Worm (Caenorhabditis elegans) whole organism, mixed stage, embryonic: ENCODE results near the gene unc-83.

Experiments used
- mep-1 ChIP-seq: fragments of 150-350 bp; optimal IDR thresholded peaks from 2 replicates; lab custom pipeline; 2017; ENCODE audit warnings: missing biosample characterization, missing genetic modification reagents, missing genetic modification characterization, inconsistent platforms
- pha-4 ChIP-seq: fragments of 150-350 bp; optimal IDR thresholded peaks from 2 replicates; lab custom pipeline; 2018; ENCODE audit warnings: missing biosample characterization, missing genetic modification reagents, missing genetic modification characterization
- unc-62 ChIP-seq: fragments of 150-350 bp; optimal IDR thresholded peaks from 2 replicates; lab custom pipeline; 2014; ENCODE audit warnings: missing biosample characterization, missing genetic modification reagents, missing genetic modification characterization
- ztf-11 ChIP-seq: fragments of 150-350 bp; optimal IDR thresholded peaks from 2 replicates; lab custom pipeline; 2014; ENCODE audit warnings: missing biosample characterization, missing genetic modification characterization

ce11 chrV:6429870-6430339 is 35.0 kb upstream of the unc-83 start, which contains the start of gene alh-4:
- no peak for TF ChIP-seq pha-4 (tag; lab: Kevin White, UChicago)
- TF ChIP-seq mep-1, result no peak
- TF ChIP-seq unc-62 (GFP tag; lab: Kevin White, UChicago), result no peak
- no peak for TF ChIP-seq ztf-11 (tag; lab: Kevin White, UChicago)
